Fruit fly (Drosophila melanogaster) whole organism, pupa: ENCODE measurements around the gene Ae2.

Experiments
- CG10348 ChIP-seq: fragments of 200-800 bp; sonication (Bioruptor generic); IDR thresholded peaks from 2 replicates; pipeline ENCODE4 v1.3.6; 2022; ENCODE audit warnings: missing biosample characterization, missing genetic modification characterization
- CG12605 ChIP-seq: fragments of 200-800 bp; sonication (Bioruptor generic); IDR thresholded peaks from 2 replicates; pipeline ENCODE4 v1.3.6; 2022; ENCODE audit warnings: missing biosample characterization, missing genetic modification characterization
- CG13204 ChIP-seq: fragments of 200-800 bp; sonication (Bioruptor generic); optimal IDR thresholded peaks from 2 replicates; lab custom pipeline; 2018; ENCODE audit warnings: missing biosample characterization, mild to moderate bottlenecking, missing genetic modification characterization, moderate library complexity
- CG14655 ChIP-seq: fragments of 200-800 bp; sonication (Bioruptor generic); optimal IDR thresholded peaks from 3 replicates; lab custom pipeline; 2017; ENCODE audit warnings: mild to moderate bottlenecking, missing biosample characterization, missing genetic modification reagents, missing genetic modification characterization
- CG15710 ChIP-seq: fragments of 200-800 bp; sonication (Bioruptor generic); optimal IDR thresholded peaks from 2 replicates; lab custom pipeline; 2018; ENCODE audit warnings: missing biosample characterization, mild to moderate bottlenecking, missing genetic modification characterization, moderate library complexity
- CG17806 ChIP-seq: fragments of 200-800 bp; sonication (Bioruptor generic); optimal IDR thresholded peaks from 2 replicates; lab custom pipeline; 2018; ENCODE audit warnings: missing biosample characterization, mild to moderate bottlenecking, missing genetic modification characterization, moderate library complexity
- CG32121 ChIP-seq: fragments of 200-800 bp; sonication (Bioruptor generic); IDR thresholded peaks from 2 replicates; pipeline ENCODE4 v1.3.6; 2022; ENCODE audit warnings: missing biosample characterization, missing genetic modification characterization
- CG34367 ChIP-seq: fragments of 200-800 bp; sonication (Bioruptor generic); optimal IDR thresholded peaks from 2 replicates; lab custom pipeline; 2018; ENCODE audit warnings: missing biosample characterization, mild to moderate bottlenecking, missing genetic modification characterization
- CG4496 ChIP-seq: fragments of 200-800 bp; sonication (Bioruptor generic); IDR thresholded peaks from 3 replicates; pipeline ENCODE4 v1.3.6; 2022; ENCODE audit warnings: missing biosample characterization, missing genetic modification characterization
- CG8159 ChIP-seq: fragments of 200-800 bp; sonication (Bioruptor generic); optimal IDR thresholded peaks from 3 replicates; lab custom pipeline; 2018; ENCODE audit warnings: missing biosample characterization, mild to moderate bottlenecking, missing genetic modification characterization, moderate library complexity
- CG8301 ChIP-seq: fragments of 200-800 bp; sonication (Bioruptor generic); optimal IDR thresholded peaks from 2 replicates; lab custom pipeline; 2018; ENCODE audit warnings: missing biosample characterization, mild to moderate bottlenecking, missing genetic modification characterization
- CG9948 ChIP-seq: fragments of 200-800 bp; sonication (Bioruptor generic); optimal IDR thresholded peaks from 2 replicates; lab custom pipeline; 2018; ENCODE audit warnings: missing biosample characterization, mild to moderate bottlenecking, missing genetic modification characterization, moderate library complexity
- D1 ChIP-seq: fragments of 200-800 bp; sonication (Bioruptor generic); optimal IDR thresholded peaks from 2 replicates; lab custom pipeline; 2018; ENCODE audit warnings: missing biosample characterization, mild to moderate bottlenecking, missing genetic modification characterization, moderate library complexity
- EcR ChIP-seq: fragments of 200-800 bp; sonication (Bioruptor generic); optimal IDR thresholded peaks from 3 replicates; lab custom pipeline; 2019; ENCODE audit warnings: missing biosample characterization, missing genetic modification characterization, mild to moderate bottlenecking, moderate library complexity, missing genetic modification reagents
- Ets98B ChIP-seq: fragments of 200-800 bp; sonication (Bioruptor generic); IDR thresholded peaks from 2 replicates; pipeline ENCODE4 v1.3.6; 2022; ENCODE audit warnings: missing biosample characterization, missing genetic modification characterization
- Pif1A ChIP-seq: fragments of 200-800 bp; sonication (Bioruptor generic); optimal IDR thresholded peaks from 3 replicates; lab custom pipeline; 2016; ENCODE audit warnings: missing biosample characterization, missing genetic modification characterization
- Pif1B ChIP-seq: fragments of 200-800 bp; sonication (Bioruptor generic); optimal IDR thresholded peaks from 3 replicates; lab custom pipeline; 2016; ENCODE audit warnings: missing biosample characterization, missing genetic modification characterization
- Snoo ChIP-seq: fragments of 200-800 bp; sonication (Bioruptor generic); optimal IDR thresholded peaks from 3 replicates; lab custom pipeline; 2017; ENCODE audit warnings: missing biosample characterization, mild to moderate bottlenecking, missing genetic modification characterization, inconsistent platforms
- fd96Ca ChIP-seq: fragments of 200-800 bp; sonication (Bioruptor generic); IDR thresholded peaks from 3 replicates; pipeline ENCODE4 v1.3.6; 2022; ENCODE audit warnings: missing biosample characterization, missing genetic modification characterization
- gl ChIP-seq: fragments of 200-800 bp; sonication (Bioruptor generic); optimal IDR thresholded peaks from 2 replicates; lab custom pipeline; 2018; ENCODE audit warnings: missing biosample characterization, mild to moderate bottlenecking, missing genetic modification characterization
- rn ChIP-seq: fragments of 200-800 bp; sonication (Bioruptor generic); IDR thresholded peaks from 2 replicates; pipeline ENCODE4 v1.3.6; 2022; ENCODE audit warnings: missing biosample characterization, missing genetic modification characterization

Gene Ae2

dm6 chr3L:9767636-9768358 is 4.5 kb downstream of the Ae2 start:
- TF ChIP-seq EcR (GFP tag; lab: Kevin White, UChicago) (peak; percentile 88), fd96Ca (GFP tag; lab: Robert Waterston, UW) (no peak), Snoo (tag; lab: Kevin White, UChicago) (no peak), CG4496 (GFP tag; lab: Robert Waterston, UW) (peak; percentile 46; the same call in 2 of the 3 replicates), Ets98B (GFP tag; lab: Robert Waterston, UW) (no peak), CG14655 (GFP tag; lab: Kevin White, UChicago) (no peak), CG13204 (GFP tag; lab: Kevin White, UChicago) (no peak), CG15710 (tag; lab: Kevin White, UChicago) (no peak), rn (GFP tag; lab: Robert Waterston, UW) (no peak), CG12605 (no peak), CG10348 (GFP tag; lab: Robert Waterston, UW) (no peak), gl (no peak), CG8159 (tag; lab: Kevin White, UChicago) (no peak)
- TF ChIP-seq, all 21 proteins: peak for 2

- no peak for TF ChIP-seq D1 (tag; lab: Kevin White, UChicago)
- TF ChIP-seq CG13204 (GFP tag; lab: Kevin White, UChicago): no peak
- TF ChIP-seq Pif1B (GFP tag; lab: Kevin White, UChicago): no peak
- TF ChIP-seq CG4496 (GFP tag; lab: Robert Waterston, UW): no peak
- TF ChIP-seq Snoo (tag; lab: Kevin White, UChicago): no peak
These were observed 5.0 kb downstream of the Ae2 start for dm6 chr3L:9768385-9768784.

DNA sequence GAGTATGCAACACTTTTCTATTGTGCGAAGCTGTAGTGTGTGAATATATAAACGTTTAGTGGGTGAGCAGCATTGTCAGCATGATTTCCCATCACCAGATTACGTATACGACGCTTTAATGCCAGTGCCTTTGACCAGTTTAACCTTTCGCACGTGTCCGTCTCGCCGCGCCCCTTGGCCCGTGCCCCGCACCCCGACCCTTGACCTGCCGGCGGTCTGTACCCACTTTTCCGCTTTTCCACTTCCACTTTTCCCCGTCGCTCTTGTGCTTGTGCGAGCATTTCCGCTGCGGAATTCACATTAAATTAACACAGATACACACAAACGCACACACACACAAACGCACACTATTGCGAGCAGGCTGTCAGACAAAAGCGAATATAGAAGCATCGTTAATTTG is 12.4 kb downstream of the Ae2 start:
- no peak for TF ChIP-seq EcR (GFP tag; lab: Kevin White, UChicago)
- TF ChIP-seq gl: no peak
- TF ChIP-seq CG15710 (tag; lab: Kevin White, UChicago): no peak
- TF ChIP-seq rn (GFP tag; lab: Robert Waterston, UW): no peak
- TF ChIP-seq Snoo (tag; lab: Kevin White, UChicago): no peak
- no peak for TF ChIP-seq fd96Ca (GFP tag; lab: Robert Waterston, UW)
- TF ChIP-seq CG12605: no peak
- no peak for TF ChIP-seq CG34367 (tag; lab: Kevin White, UChicago)
- no peak for TF ChIP-seq D1 (tag; lab: Kevin White, UChicago)
- TF ChIP-seq CG9948 (tag; lab: Kevin White, UChicago): no peak
- TF ChIP-seq Pif1A (GFP tag; lab: Kevin White, UChicago): no peak
- TF ChIP-seq CG4496 (GFP tag; lab: Robert Waterston, UW): no peak
- no peak for TF ChIP-seq CG8159 (tag; lab: Kevin White, UChicago)
- TF ChIP-seq CG32121: no peak
- TF ChIP-seq Ets98B (GFP tag; lab: Robert Waterston, UW): no peak

- TF ChIP-seq D1 (tag; lab: Kevin White, UChicago) (no peak), Ets98B (GFP tag; lab: Robert Waterston, UW) (no peak), Pif1A (GFP tag; lab: Kevin White, UChicago) (no peak), CG32121 (peak; percentile 24; the same call in 1 of the 2 replicates), CG8301 (no peak), CG34367 (tag; lab: Kevin White, UChicago) (no peak), CG8159 (tag; lab: Kevin White, UChicago) (no peak), fd96Ca (GFP tag; lab: Robert Waterston, UW) (0 out of 3 replicates have a peak, but pooled peaks have one; percentile 16), CG17806 (no peak), CG4496 (GFP tag; lab: Robert Waterston, UW) (peak; percentile 54; the same call in 2 of the 3 replicates), Snoo (tag; lab: Kevin White, UChicago) (no peak), rn (GFP tag; lab: Robert Waterston, UW) (no peak), CG9948 (tag; lab: Kevin White, UChicago) (no peak), gl (no peak), Pif1B (GFP tag; lab: Kevin White, UChicago) (no peak), EcR (GFP tag; lab: Kevin White, UChicago) (no peak), CG10348 (GFP tag; lab: Robert Waterston, UW) (no peak)
These were observed 13.6 kb downstream of the Ae2 start for dm6 chr3L:9776804-9777393.

DNA sequence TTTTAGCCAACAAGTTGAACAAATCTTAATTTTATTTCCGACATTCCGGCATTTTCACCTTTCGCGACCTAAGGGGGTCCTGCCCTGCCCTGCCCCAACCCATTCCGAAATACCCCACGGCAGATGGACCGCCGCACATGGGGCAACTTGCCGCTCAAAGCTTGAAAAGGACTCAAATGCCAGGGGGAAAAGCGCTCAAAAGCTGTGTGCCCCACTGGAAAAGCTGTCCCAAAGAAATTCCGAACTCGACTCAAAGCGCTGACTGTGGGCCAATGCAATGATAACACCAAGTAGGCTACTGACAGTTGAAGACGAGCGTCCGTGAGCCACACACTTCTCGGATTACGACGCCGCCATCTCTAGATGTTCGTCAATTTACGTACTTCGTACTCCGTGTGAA is 23.4 kb downstream of the Ae2 start, which contains the start of gene CG32052:
CG32052 (plus strand) TSS at position 301 of the 400 bp plus-strand sequence.
- no peak for TF ChIP-seq fd96Ca (GFP tag; lab: Robert Waterston, UW)
- no peak for TF ChIP-seq EcR (GFP tag; lab: Kevin White, UChicago)
- TF ChIP-seq CG34367 (tag; lab: Kevin White, UChicago): no peak
- no peak for TF ChIP-seq Ets98B (GFP tag; lab: Robert Waterston, UW)
- no peak for TF ChIP-seq CG12605
- no peak for TF ChIP-seq CG9948 (tag; lab: Kevin White, UChicago)
- no peak for TF ChIP-seq CG32121

DNA sequence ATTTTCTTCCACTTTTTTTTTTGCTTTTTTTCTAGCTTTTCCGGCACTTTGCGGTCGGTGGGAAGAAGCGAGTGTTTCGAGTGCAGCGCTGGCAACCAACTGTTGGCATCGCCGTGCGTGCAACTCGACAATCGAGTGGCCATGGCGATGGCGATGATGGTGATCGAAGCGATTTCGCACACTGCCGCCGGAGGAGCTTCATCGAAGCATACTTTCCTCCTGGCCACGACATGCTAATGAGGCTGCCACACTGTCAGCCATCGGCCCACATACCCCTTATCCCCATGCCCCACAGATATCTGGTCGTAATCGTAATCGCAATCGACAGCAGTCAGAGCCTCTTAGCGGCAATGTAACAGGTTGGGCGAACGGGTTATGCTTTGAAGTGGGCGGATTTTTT is 34.2 kb downstream of the Ae2 start, which contains the start of gene Zasp67:
Zasp67 (minus strand) TSS at position 101 of the 400 bp plus-strand sequence.
- no peak for TF ChIP-seq CG9948 (tag; lab: Kevin White, UChicago)
- TF ChIP-seq fd96Ca (GFP tag; lab: Robert Waterston, UW): no peak
- TF ChIP-seq D1 (tag; lab: Kevin White, UChicago): no peak
- no peak for TF ChIP-seq CG14655 (GFP tag; lab: Kevin White, UChicago)
- no peak for TF ChIP-seq CG4496 (GFP tag; lab: Robert Waterston, UW)
- TF ChIP-seq CG15710 (tag; lab: Kevin White, UChicago): no peak
- TF ChIP-seq EcR (GFP tag; lab: Kevin White, UChicago): no peak
- TF ChIP-seq Pif1A (GFP tag; lab: Kevin White, UChicago): no peak
- TF ChIP-seq CG8159 (tag; lab: Kevin White, UChicago): no peak
